Fruit fly (Drosophila melanogaster) whole organism, pupa: ENCODE results near the gene CG6026.

Source experiments
- CG4496 ChIP-seq: fragments of 200-800 bp; sonication (Bioruptor generic); IDR thresholded peaks from 3 replicates; pipeline ENCODE4 v1.3.6; 2022; ENCODE audit warnings: missing biosample characterization, missing genetic modification characterization
- Snoo ChIP-seq: fragments of 200-800 bp; sonication (Bioruptor generic); optimal IDR thresholded peaks from 3 replicates; lab custom pipeline; 2017; ENCODE audit warnings: missing biosample characterization, mild to moderate bottlenecking, missing genetic modification characterization, inconsistent platforms
- fd96Ca ChIP-seq: fragments of 200-800 bp; sonication (Bioruptor generic); IDR thresholded peaks from 3 replicates; pipeline ENCODE4 v1.3.6; 2022; ENCODE audit warnings: missing biosample characterization, missing genetic modification characterization

The CG6026 gene

DNA sequence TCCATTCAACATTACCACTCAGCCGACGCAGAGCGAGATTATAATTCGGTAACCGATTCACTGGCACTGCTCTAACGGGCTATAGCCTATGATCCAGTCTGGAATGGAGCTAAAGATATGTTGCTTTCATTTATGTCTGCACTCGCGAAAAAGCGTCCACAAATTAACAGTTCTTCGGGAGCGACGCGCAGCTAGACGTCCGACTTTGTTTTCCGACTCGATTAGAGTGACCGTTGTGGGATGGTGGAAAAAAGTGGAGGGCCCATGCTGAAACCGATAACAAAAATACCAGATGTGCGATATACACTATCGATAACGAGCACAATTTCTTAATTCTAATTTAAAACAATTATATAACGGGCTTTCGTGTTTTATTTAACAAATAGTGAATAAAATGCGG, 60.7 kb downstream of the CG6026 start, which contains the start of gene cdi:
Gene cdi, minus strand, starts transcription at position 232 of the 400 bp plus-strand sequence.
- TF ChIP-seq Snoo (tag; lab: Kevin White, UChicago): peak; percentile 18
- peak; percentile 58 for TF ChIP-seq CG4496 (GFP tag; lab: Robert Waterston, UW)
- TF ChIP-seq fd96Ca (GFP tag; lab: Robert Waterston, UW): no peak
